Fruit fly (Drosophila melanogaster): ENCODE measurements around the gene hzg.

hzg gene

dm6 chr3L:16004401-16005237, at the start of gene hzg, which contains the start of gene mRpS31 (continued):
- TF ChIP-seq her (GFP tag; optimal IDR thresholded peaks at IDR 0.05) (no peak), slp2 (GFP tag; optimal IDR thresholded peaks at IDR 0.05) (peak; percentile 5), CG8924 (tag; optimal IDR thresholded peaks at IDR 0.05) (peak; percentile 68), CG3995 (GFP tag; optimal IDR thresholded peaks at IDR 0.05) (peak; percentile 46), CG6854 (GFP tag; optimal IDR thresholded peaks at IDR 0.05) (no peak), CG7745 (tag; optimal IDR thresholded peaks at IDR 0.05) (peak; percentile 20), CG10274 (GFP tag; optimal IDR thresholded peaks at IDR 0.05) (no peak), tio (GFP tag; optimal IDR thresholded peaks at IDR 0.05) (no peak), Vsx1 (GFP tag; optimal IDR thresholded peaks at IDR 0.05) (no peak), cwo (GFP tag; optimal IDR thresholded peaks at IDR 0.05) (no peak), Rfx (GFP tag; IDR thresholded peaks at IDR 0.05) (peak; percentile 66), zen (tag; optimal IDR thresholded peaks at IDR 0.05) (peak; percentile 39), CG8281 (tag; optimal IDR thresholded peaks at IDR 0.05) (no peak), CG31441 (GFP tag; IDR thresholded peaks at IDR 0.05) (peak; percentile 66; the same call in 1 of the 2 replicates), dimm (GFP tag; IDR thresholded peaks at IDR 0.05) (no peak), CG10462 (GFP tag; optimal IDR thresholded peaks at IDR 0.05) (peak; percentile 32), pan (optimal IDR thresholded peaks at IDR 0.05) (no peak), pan (GFP tag; optimal IDR thresholded peaks at IDR 0.05 in 1 of 2, IDR thresholded peaks at IDR 0.05 in 1 of 2) (peak in 1 of 2 experiments; percentile 24), NC2β (GFP tag; optimal IDR thresholded peaks at IDR 0.05) (peak; percentile 6), Ets65A (GFP tag) (peak; percentile 4), br (optimal IDR thresholded peaks at IDR 0.05) (no peak), Ravus (GFP tag; IDR thresholded peaks at IDR 0.05) (no peak), wdn (GFP tag; IDR thresholded peaks at IDR 0.05) (0 out of 2 replicates have a peak, but pooled peaks have one; percentile 49), CG12391 (tag; optimal IDR thresholded peaks at IDR 0.05) (peak; percentile 81), so (GFP tag; IDR thresholded peaks at IDR 0.05) (no peak), CG34224 (GFP tag; IDR thresholded peaks at IDR 0.05; ENCODE audit: partially characterized antibody) (no peak), CG12155 (GFP tag; optimal IDR thresholded peaks at IDR 0.05) (peak; percentile 45), CG15696 (tag; optimal IDR thresholded peaks at IDR 0.05) (peak; percentile 52), CG31224 (GFP tag; IDR thresholded peaks at IDR 0.05) (0 out of 2 replicates have a peak, but pooled peaks have one; percentile 35), maf-S (GFP tag; optimal IDR thresholded peaks at IDR 0.05) (no peak), bowl (GFP tag; IDR thresholded peaks at IDR 0.05) (no peak), sisA (GFP tag; IDR thresholded peaks at IDR 0.05) (peak; percentile 17; the same call in 1 of the 2 replicates), exex (tag; optimal IDR thresholded peaks at IDR 0.05) (peak; percentile 6), CG7786 (GFP tag; optimal IDR thresholded peaks at IDR 0.05) (peak; percentile 56), CG1647 (GFP tag; optimal IDR thresholded peaks at IDR 0.05) (no peak), h (optimal IDR thresholded peaks at IDR 0.05) (no peak), gem (tag; optimal IDR thresholded peaks at IDR 0.05) (peak; percentile 77), CG3065 (GFP tag; optimal IDR thresholded peaks at IDR 0.05) (no peak), insv (GFP tag; optimal IDR thresholded peaks at IDR 0.05) (peak in 1 of 2 experiments; percentile 1), CG16779 (GFP tag; IDR thresholded peaks at IDR 0.05) (no peak), Antp (GFP tag; optimal IDR thresholded peaks at IDR 0.05) (peak; percentile 44), peb (GFP tag; IDR thresholded peaks at IDR 0.05) (peak; percentile 32; the same call in 1 of the 2 replicates), kah (GFP tag; optimal IDR thresholded peaks at IDR 0.05) (no peak), emc (GFP tag; optimal IDR thresholded peaks at IDR 0.05) (peak; percentile 23), Rx (GFP tag; IDR thresholded peaks at IDR 0.05) (no peak), ttk (GFP tag; IDR thresholded peaks at IDR 0.05) (peak; percentile 23; the same call in 1 of the 2 replicates), CG11696 (GFP tag; IDR thresholded peaks at IDR 0.05) (no peak), CG2202 (tag; optimal IDR thresholded peaks at IDR 0.05) (no peak), lola (GFP tag; optimal IDR thresholded peaks at IDR 0.05) (peak in 1 of 3 experiments; percentile 53), salm (tag; optimal IDR thresholded peaks at IDR 0.05) (no peak)
